Fruit fly (Drosophila melanogaster) whole organism, pupa: ENCODE data around the gene RpS9.

Experiments
- CG10348 ChIP-seq: fragments of 200-800 bp; sonication (Bioruptor generic); IDR thresholded peaks from 2 replicates; pipeline ENCODE4 v1.3.6; 2022; ENCODE audit warnings: missing biosample characterization, missing genetic modification characterization
- CG12605 ChIP-seq: fragments of 200-800 bp; sonication (Bioruptor generic); IDR thresholded peaks from 2 replicates; pipeline ENCODE4 v1.3.6; 2022; ENCODE audit warnings: missing biosample characterization, missing genetic modification characterization
- CG13204 ChIP-seq: fragments of 200-800 bp; sonication (Bioruptor generic); optimal IDR thresholded peaks from 2 replicates; lab custom pipeline; 2018; ENCODE audit warnings: missing biosample characterization, mild to moderate bottlenecking, missing genetic modification characterization, moderate library complexity
- CG14655 ChIP-seq: fragments of 200-800 bp; sonication (Bioruptor generic); optimal IDR thresholded peaks from 3 replicates; lab custom pipeline; 2017; ENCODE audit warnings: mild to moderate bottlenecking, missing biosample characterization, missing genetic modification reagents, missing genetic modification characterization
- CG15710 ChIP-seq: fragments of 200-800 bp; sonication (Bioruptor generic); optimal IDR thresholded peaks from 2 replicates; lab custom pipeline; 2018; ENCODE audit warnings: missing biosample characterization, mild to moderate bottlenecking, missing genetic modification characterization, moderate library complexity
- CG17806 ChIP-seq: fragments of 200-800 bp; sonication (Bioruptor generic); optimal IDR thresholded peaks from 2 replicates; lab custom pipeline; 2018; ENCODE audit warnings: missing biosample characterization, mild to moderate bottlenecking, missing genetic modification characterization, moderate library complexity
- CG32121 ChIP-seq: fragments of 200-800 bp; sonication (Bioruptor generic); IDR thresholded peaks from 2 replicates; pipeline ENCODE4 v1.3.6; 2022; ENCODE audit warnings: missing biosample characterization, missing genetic modification characterization
- CG34367 ChIP-seq: fragments of 200-800 bp; sonication (Bioruptor generic); optimal IDR thresholded peaks from 2 replicates; lab custom pipeline; 2018; ENCODE audit warnings: missing biosample characterization, mild to moderate bottlenecking, missing genetic modification characterization
- CG4496 ChIP-seq: fragments of 200-800 bp; sonication (Bioruptor generic); IDR thresholded peaks from 3 replicates; pipeline ENCODE4 v1.3.6; 2022; ENCODE audit warnings: missing biosample characterization, missing genetic modification characterization
- CG8159 ChIP-seq: fragments of 200-800 bp; sonication (Bioruptor generic); optimal IDR thresholded peaks from 3 replicates; lab custom pipeline; 2018; ENCODE audit warnings: missing biosample characterization, mild to moderate bottlenecking, missing genetic modification characterization, moderate library complexity
- CG8301 ChIP-seq: fragments of 200-800 bp; sonication (Bioruptor generic); optimal IDR thresholded peaks from 2 replicates; lab custom pipeline; 2018; ENCODE audit warnings: missing biosample characterization, mild to moderate bottlenecking, missing genetic modification characterization
- CG9948 ChIP-seq: fragments of 200-800 bp; sonication (Bioruptor generic); optimal IDR thresholded peaks from 2 replicates; lab custom pipeline; 2018; ENCODE audit warnings: missing biosample characterization, mild to moderate bottlenecking, missing genetic modification characterization, moderate library complexity
- D1 ChIP-seq: fragments of 200-800 bp; sonication (Bioruptor generic); optimal IDR thresholded peaks from 2 replicates; lab custom pipeline; 2018; ENCODE audit warnings: missing biosample characterization, mild to moderate bottlenecking, missing genetic modification characterization, moderate library complexity
- EcR ChIP-seq: fragments of 200-800 bp; sonication (Bioruptor generic); optimal IDR thresholded peaks from 3 replicates; lab custom pipeline; 2019; ENCODE audit warnings: missing biosample characterization, missing genetic modification characterization, mild to moderate bottlenecking, moderate library complexity, missing genetic modification reagents
- Ets98B ChIP-seq: fragments of 200-800 bp; sonication (Bioruptor generic); IDR thresholded peaks from 2 replicates; pipeline ENCODE4 v1.3.6; 2022; ENCODE audit warnings: missing biosample characterization, missing genetic modification characterization
- Pif1A ChIP-seq: fragments of 200-800 bp; sonication (Bioruptor generic); optimal IDR thresholded peaks from 3 replicates; lab custom pipeline; 2016; ENCODE audit warnings: missing biosample characterization, missing genetic modification characterization
- Pif1B ChIP-seq: fragments of 200-800 bp; sonication (Bioruptor generic); optimal IDR thresholded peaks from 3 replicates; lab custom pipeline; 2016; ENCODE audit warnings: missing biosample characterization, missing genetic modification characterization
- Snoo ChIP-seq: fragments of 200-800 bp; sonication (Bioruptor generic); optimal IDR thresholded peaks from 3 replicates; lab custom pipeline; 2017; ENCODE audit warnings: missing biosample characterization, mild to moderate bottlenecking, missing genetic modification characterization, inconsistent platforms
- fd96Ca ChIP-seq: fragments of 200-800 bp; sonication (Bioruptor generic); IDR thresholded peaks from 3 replicates; pipeline ENCODE4 v1.3.6; 2022; ENCODE audit warnings: missing biosample characterization, missing genetic modification characterization
- gl ChIP-seq: fragments of 200-800 bp; sonication (Bioruptor generic); optimal IDR thresholded peaks from 2 replicates; lab custom pipeline; 2018; ENCODE audit warnings: missing biosample characterization, mild to moderate bottlenecking, missing genetic modification characterization
- rn ChIP-seq: fragments of 200-800 bp; sonication (Bioruptor generic); IDR thresholded peaks from 2 replicates; pipeline ENCODE4 v1.3.6; 2022; ENCODE audit warnings: missing biosample characterization, missing genetic modification characterization

RpS9 gene

DNA sequence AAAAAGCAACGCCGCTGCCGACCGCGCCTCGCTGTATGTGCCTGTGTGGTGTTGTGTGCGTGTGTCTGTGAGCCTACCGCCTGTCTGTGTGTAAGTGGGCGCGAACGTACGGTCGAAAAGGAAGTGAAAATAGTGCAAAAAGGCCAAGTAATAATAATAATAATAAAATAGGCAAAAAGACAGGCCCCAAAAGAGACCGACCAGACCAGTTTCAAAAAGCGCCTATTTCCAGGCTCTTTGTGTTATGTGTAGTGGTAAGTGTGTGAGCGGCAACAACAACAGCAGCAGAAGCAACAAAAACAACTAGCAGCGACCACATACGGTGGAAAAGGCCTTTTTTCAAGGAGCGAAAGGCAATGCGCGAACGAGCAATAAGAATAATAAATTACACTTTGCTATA is 48.5 kb downstream of the RpS9 start:
- TF ChIP-seq Snoo: no peak
- peak; percentile 46 for TF ChIP-seq CG17806 (tag; lab: Kevin White, UChicago)
- TF ChIP-seq fd96Ca: 0 out of 3 replicates have a peak, but pooled peaks have one; percentile 13
- TF ChIP-seq Pif1A: peak; percentile 17
- TF ChIP-seq CG9948: peak; percentile 6
- no peak for TF ChIP-seq CG14655 (GFP tag; lab: Kevin White, UChicago)
- TF ChIP-seq Ets98B: no peak
- TF ChIP-seq EcR (GFP tag; lab: Kevin White, UChicago): peak; percentile 21
- TF ChIP-seq CG10348 (GFP tag; lab: Robert Waterston, UW): no peak
- peak; percentile 41 for TF ChIP-seq CG8159 (tag; lab: Kevin White, UChicago)
- TF ChIP-seq CG13204 (GFP tag; lab: Kevin White, UChicago): peak; percentile 91
- peak; percentile 82 for TF ChIP-seq gl (tag; lab: Kevin White, UChicago)
- TF ChIP-seq CG32121 (GFP tag; lab: Robert Waterston, UW): no peak
- TF ChIP-seq CG12605 (GFP tag; lab: Robert Waterston, UW): peak; percentile 58; the same call in 1 of the 2 replicates
- TF ChIP-seq rn: no peak
- no peak for TF ChIP-seq Pif1B
- peak; percentile 42 for TF ChIP-seq CG15710 (tag; lab: Kevin White, UChicago)
- peak; percentile 54 for TF ChIP-seq CG34367 (tag; lab: Kevin White, UChicago)
- 0 out of 3 replicates have a peak, but pooled peaks have one; percentile 10 for TF ChIP-seq CG4496 (GFP tag; lab: Robert Waterston, UW)
- TF ChIP-seq CG8301: no peak
- no peak for TF ChIP-seq D1
- TF ChIP-seq, all 21 proteins: peak for 12

DNA sequence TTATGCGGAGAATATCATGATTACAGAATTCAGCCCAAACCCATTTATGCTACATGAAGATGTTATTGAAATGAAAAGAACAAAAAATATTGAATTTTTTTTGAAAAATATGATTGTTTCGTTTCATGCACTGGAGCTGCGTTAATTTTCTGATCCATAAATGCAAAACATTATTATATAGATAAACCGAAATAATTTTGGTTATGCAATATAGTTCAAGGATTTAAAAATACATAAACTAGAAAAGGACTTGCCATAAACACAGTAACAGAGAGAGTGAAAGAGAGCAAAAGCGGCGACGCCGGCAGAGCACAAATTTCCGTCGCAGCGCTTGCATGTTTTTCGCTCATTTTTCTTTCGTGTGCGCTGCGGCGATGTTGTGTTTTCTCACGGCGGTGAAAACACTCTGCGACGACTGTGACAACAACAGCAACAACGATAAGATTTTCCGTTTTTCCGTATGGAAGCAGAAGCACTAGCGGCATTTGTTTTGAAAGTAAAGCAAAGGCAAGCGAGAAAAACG is 49.0 kb downstream of the RpS9 start:
- TF ChIP-seq CG10348 (GFP tag; lab: Robert Waterston, UW) (peak; percentile 52; the same call in 1 of the 2 replicates), CG8159 (tag; lab: Kevin White, UChicago) (peak; percentile 94), CG34367 (tag; lab: Kevin White, UChicago) (peak; percentile 90), CG4496 (GFP tag; lab: Robert Waterston, UW) (peak; percentile 92), rn (no peak), CG15710 (tag; lab: Kevin White, UChicago) (peak; percentile 91), Ets98B (peak; percentile 91), CG13204 (GFP tag; lab: Kevin White, UChicago) (peak; percentile 49), CG9948 (peak; percentile 88), gl (tag; lab: Kevin White, UChicago) (peak; percentile 62), CG17806 (tag; lab: Kevin White, UChicago) (peak; percentile 90), Snoo (peak; percentile 89), CG8301 (peak; percentile 96), Pif1B (peak; percentile 87), CG14655 (GFP tag; lab: Kevin White, UChicago) (peak; percentile 96), CG12605 (GFP tag; lab: Robert Waterston, UW) (peak; percentile 66), CG32121 (GFP tag; lab: Robert Waterston, UW) (peak; percentile 90), Pif1A (peak; percentile 94), D1 (peak; percentile 93), EcR (GFP tag; lab: Kevin White, UChicago) (no peak), fd96Ca (no peak)

DNA sequence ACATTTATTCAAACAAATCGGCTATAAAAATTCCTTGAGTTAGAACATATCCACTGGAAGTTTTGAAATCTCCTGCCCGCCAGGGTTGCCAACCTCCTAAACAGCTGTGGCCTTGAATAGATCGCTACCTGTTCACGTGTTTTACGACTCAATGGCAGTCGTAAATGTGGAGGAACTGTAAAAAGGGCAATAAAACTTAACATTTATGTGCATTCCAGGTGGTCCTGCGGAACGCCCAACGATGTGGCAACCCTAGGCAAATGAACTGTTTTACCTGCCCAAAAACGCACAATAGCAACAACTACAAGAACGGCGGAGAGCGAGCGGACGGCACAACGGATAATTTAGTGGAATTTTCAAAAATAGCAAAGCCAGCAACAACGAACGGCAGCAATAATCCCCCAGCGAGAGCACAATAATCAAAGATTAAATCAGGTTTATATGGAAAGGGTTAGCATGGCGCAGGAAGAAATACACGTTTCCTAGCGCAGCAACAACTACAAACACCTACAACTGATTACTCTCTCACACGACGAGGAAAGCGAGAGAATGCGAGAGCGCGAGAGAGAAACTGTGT is 49.6 kb downstream of the RpS9 start:
- peak; percentile 30 for TF ChIP-seq CG17806 (tag; lab: Kevin White, UChicago)
- no peak for TF ChIP-seq CG8301
- TF ChIP-seq Ets98B: no peak
- peak; percentile 69; the same call in 2 of the 3 replicates for TF ChIP-seq CG4496 (GFP tag; lab: Robert Waterston, UW)
- no peak for TF ChIP-seq Pif1A
- TF ChIP-seq CG12605 (GFP tag; lab: Robert Waterston, UW): no peak
- no peak for TF ChIP-seq CG14655 (GFP tag; lab: Kevin White, UChicago)
- no peak for TF ChIP-seq gl (tag; lab: Kevin White, UChicago)
- no peak for TF ChIP-seq CG13204 (GFP tag; lab: Kevin White, UChicago)
- peak; percentile 36 for TF ChIP-seq CG32121 (GFP tag; lab: Robert Waterston, UW)
- TF ChIP-seq EcR (GFP tag; lab: Kevin White, UChicago): peak; percentile 81
- TF ChIP-seq CG15710 (tag; lab: Kevin White, UChicago): no peak
- TF ChIP-seq CG8159 (tag; lab: Kevin White, UChicago): no peak
- peak; percentile 47; the same call in 2 of the 3 replicates for TF ChIP-seq fd96Ca
- 0 out of 2 replicates have a peak, but pooled peaks have one; percentile 28 for TF ChIP-seq rn
- TF ChIP-seq Pif1B: no peak
- TF ChIP-seq CG34367 (tag; lab: Kevin White, UChicago): peak; percentile 36
- no peak for TF ChIP-seq Snoo
- no peak for TF ChIP-seq CG10348 (GFP tag; lab: Robert Waterston, UW)
- TF ChIP-seq D1: no peak
- TF ChIP-seq CG9948: peak; percentile 7

DNA sequence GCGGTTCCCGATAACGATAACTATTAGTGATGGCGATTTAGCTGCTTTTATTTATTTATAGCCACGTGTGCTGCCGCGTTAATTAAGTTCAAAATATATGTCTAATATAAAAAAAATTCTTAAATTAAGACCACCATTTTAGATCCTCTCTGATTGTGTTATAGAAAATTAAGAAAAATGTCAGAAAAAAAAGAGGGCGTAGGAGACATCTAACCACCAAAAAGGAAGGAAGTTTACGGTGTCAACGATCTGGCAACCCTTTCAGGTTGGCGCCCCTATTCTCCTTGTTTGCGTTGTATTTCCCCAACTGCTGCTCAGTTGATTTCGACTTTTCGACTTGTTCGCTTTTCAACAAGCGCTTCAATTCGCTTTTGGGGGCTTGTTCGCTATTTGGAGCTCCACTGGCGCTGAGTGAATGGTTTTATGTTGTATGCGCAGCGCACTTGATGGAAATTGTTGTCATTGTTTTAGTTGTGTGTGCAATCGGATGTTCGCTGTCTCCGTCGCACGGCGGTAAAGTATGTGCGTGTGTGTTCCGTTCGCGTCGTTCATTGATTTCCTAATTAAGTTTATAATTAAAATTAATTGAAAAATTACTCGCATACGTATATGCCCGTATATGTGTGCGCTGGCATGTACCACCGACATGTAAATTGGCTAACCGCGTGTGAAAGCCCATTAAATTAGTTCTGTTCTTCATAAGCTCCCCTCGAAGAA is 50.4 kb downstream of the RpS9 start, which contains the start of the genes CG3434 and CG44838:
TSS of gene CG3434 (minus strand) at position 25 of the 717 bp plus-strand sequence.
TSS of gene CG44838 (plus strand) at position 276 of the 717 bp plus-strand sequence.
- TF ChIP-seq gl (tag; lab: Kevin White, UChicago) (no peak), CG32121 (GFP tag; lab: Robert Waterston, UW) (peak; percentile 73), CG8301 (peak; percentile 50), EcR (GFP tag; lab: Kevin White, UChicago) (peak; percentile 75), CG9948 (peak; percentile 54), CG10348 (GFP tag; lab: Robert Waterston, UW) (no peak), CG14655 (GFP tag; lab: Kevin White, UChicago) (peak; percentile 63), CG13204 (GFP tag; lab: Kevin White, UChicago) (peak; percentile 37), CG15710 (tag; lab: Kevin White, UChicago) (peak; percentile 68), CG12605 (GFP tag; lab: Robert Waterston, UW) (no peak), Ets98B (peak; percentile 47), fd96Ca (peak; percentile 75; the same call in 2 of the 3 replicates), Pif1B (peak; percentile 74), Pif1A (peak; percentile 70), CG8159 (tag; lab: Kevin White, UChicago) (peak; percentile 66), CG4496 (GFP tag; lab: Robert Waterston, UW) (peak; percentile 71), D1 (no peak), CG17806 (tag; lab: Kevin White, UChicago) (peak; percentile 57), rn (peak; percentile 39; the same call in 1 of the 2 replicates), Snoo (peak; percentile 73), CG34367 (tag; lab: Kevin White, UChicago) (peak; percentile 54)
